Fruit fly (Drosophila melanogaster) whole organism, embryonic: ENCODE data around the gene CG6415.

ENCODE experiments used
- ATbp ChIP-seq: fragments of 200-800 bp; sonication (Bioruptor generic); optimal IDR thresholded peaks from 2 replicates; lab custom pipeline; 2017; ENCODE audit warnings: missing biosample characterization, mild to moderate bottlenecking, missing genetic modification characterization, missing genetic modification reagents
- CG10147 ChIP-seq: fragments of 200-800 bp; sonication (Bioruptor generic); optimal IDR thresholded peaks from 2 replicates; lab custom pipeline; 2019; ENCODE audit warnings: missing biosample characterization, mild to moderate bottlenecking, missing genetic modification characterization, moderate library complexity
- CG11504 ChIP-seq: fragments of 200-800 bp; sonication (Bioruptor generic); optimal IDR thresholded peaks from 3 replicates; lab custom pipeline; 2019; ENCODE audit warnings: missing biosample characterization, mild to moderate bottlenecking, missing genetic modification characterization, moderate library complexity
- CG1602 ChIP-seq: fragments of 200-800 bp; sonication (Bioruptor generic); optimal IDR thresholded peaks from 3 replicates; lab custom pipeline; 2016; ENCODE audit warnings: missing biosample characterization, missing genetic modification characterization
- CG17361 ChIP-seq: fragments of 200-800 bp; sonication (Bioruptor generic); IDR thresholded peaks from 3 replicates; pipeline ENCODE4 v1.3.6; 2022; ENCODE audit warnings: missing biosample characterization, missing genetic modification characterization
- CG17612 ChIP-seq: fragments of 200-800 bp; sonication (Bioruptor generic); IDR thresholded peaks from 2 replicates; pipeline ENCODE4 v1.3.6; 2022; ENCODE audit warnings: missing biosample characterization, missing genetic modification characterization
- CG2678 ChIP-seq: fragments of 200-800 bp; sonication (Bioruptor generic); optimal IDR thresholded peaks from 3 replicates; lab custom pipeline; 2019; ENCODE audit warnings: missing biosample characterization, mild to moderate bottlenecking, missing genetic modification characterization, moderate library complexity
- CG30403 ChIP-seq: fragments of 200-800 bp; sonication (Bioruptor generic); optimal IDR thresholded peaks from 3 replicates; lab custom pipeline; 2016; ENCODE audit warnings: missing biosample characterization, missing genetic modification characterization
- CG31365 ChIP-seq: fragments of 200-800 bp; sonication (Bioruptor generic); optimal IDR thresholded peaks from 2 replicates; lab custom pipeline; 2018; ENCODE audit warnings: missing biosample characterization, mild to moderate bottlenecking, missing genetic modification characterization
- CG32532 ChIP-seq: fragments of 200-800 bp; sonication (Bioruptor generic); IDR thresholded peaks from 2 replicates; pipeline ENCODE4 v1.3.6; 2022; ENCODE audit warnings: missing biosample characterization, missing genetic modification characterization
- CG3726 ChIP-seq: fragments of 200-800 bp; sonication (Bioruptor generic); IDR thresholded peaks from 3 replicates; pipeline ENCODE4, ENCODE4 v1.3.6; 2022; ENCODE audit warnings: missing biosample characterization, missing genetic modification characterization
- CG5180 ChIP-seq: fragments of 200-800 bp; sonication (Bioruptor generic); optimal IDR thresholded peaks from 3 replicates; lab custom pipeline; 2017; ENCODE audit warnings: missing biosample characterization, missing genetic modification characterization, mild to moderate bottlenecking, moderate library complexity, missing genetic modification reagents
- CG6791 ChIP-seq: fragments of 200-800 bp; sonication (Bioruptor generic); IDR thresholded peaks from 3 replicates; pipeline ENCODE4 v1.3.6; 2022; ENCODE audit warnings: missing biosample characterization, missing genetic modification characterization; ENCODE audit not compliant: partially characterized antibody
- CG7357 ChIP-seq: fragments of 200-800 bp; sonication (Bioruptor generic); IDR thresholded peaks from 3 replicates; pipeline ENCODE4 v1.3.6; 2022; ENCODE audit warnings: missing biosample characterization, missing genetic modification characterization
- CG8944 ChIP-seq: fragments of 200-800 bp; sonication (Bioruptor generic); optimal IDR thresholded peaks from 3 replicates; lab custom pipeline; 2016; ENCODE audit warnings: missing biosample characterization, missing genetic modification characterization
- CTCF ChIP-seq: fragments of 200-800 bp; sonication (Bioruptor generic); optimal IDR thresholded peaks from 2 replicates; lab custom pipeline; 2017; ENCODE audit warnings: missing biosample characterization, mild to moderate bottlenecking, missing genetic modification characterization, moderate library complexity
- Dip3 ChIP-seq: fragments of 200-800 bp; sonication (Bioruptor generic); optimal IDR thresholded peaks from 3 replicates; lab custom pipeline; 2016; ENCODE audit warnings: missing biosample characterization, missing genetic modification characterization
- Doc3 ChIP-seq: fragments of 200-800 bp; sonication (Bioruptor generic); IDR thresholded peaks from 3 replicates; pipeline ENCODE4 v1.3.6; 2022; ENCODE audit warnings: missing biosample characterization, missing genetic modification characterization; ENCODE audit not compliant: partially characterized antibody
- Dref ChIP-seq: fragments of 200-800 bp; sonication (Bioruptor generic); IDR thresholded peaks from 2 replicates; pipeline ENCODE4 v1.3.6; 2022; ENCODE audit warnings: missing biosample characterization, missing genetic modification characterization
- Ets65A ChIP-seq: fragments of 200-800 bp; sonication (Bioruptor generic); peaks from one replicate; lab custom pipeline; 2016; ENCODE audit warnings: missing biosample characterization, missing genetic modification characterization
- Hmx ChIP-seq: fragments of 200-800 bp; sonication (Bioruptor generic); optimal IDR thresholded peaks from 2 replicates; lab custom pipeline; 2016; ENCODE audit warnings: missing biosample characterization, missing genetic modification characterization
- Hr39 ChIP-seq: fragments of >200 bp; optimal IDR thresholded peaks from 2 replicates; lab custom pipeline; 2017
- Side ChIP-seq: fragments of 200-800 bp; sonication (Bioruptor generic); optimal IDR thresholded peaks from 2 replicates; lab custom pipeline; 2016; ENCODE audit warnings: missing biosample characterization, missing genetic modification characterization
- Sry-δ ChIP-seq: fragments of 200-800 bp; sonication (Bioruptor generic); optimal IDR thresholded peaks from 2 replicates; lab custom pipeline; 2016; ENCODE audit warnings: missing biosample characterization, missing genetic modification characterization
- ab ChIP-seq: fragments of 200-800 bp; sonication (Bioruptor generic); optimal IDR thresholded peaks from 2 replicates; lab custom pipeline; 2016; ENCODE audit warnings: missing biosample characterization, missing genetic modification characterization
- al ChIP-seq: fragments of 200-800 bp; sonication (Bioruptor generic); IDR thresholded peaks from 2 replicates; pipeline ENCODE4 v1.3.6; 2022; ENCODE audit warnings: missing biosample characterization, missing genetic modification characterization
- bcd ChIP-seq: fragments of 200-800 bp; sonication (Bioruptor generic); optimal IDR thresholded peaks from 2 replicates; lab custom pipeline; 2017; ENCODE audit warnings: missing biosample characterization, mild to moderate bottlenecking, missing genetic modification characterization
- br ChIP-seq: fragments of >200 bp; optimal IDR thresholded peaks from 2 replicates; lab custom pipeline; 2017
- crol ChIP-seq: fragments of 200-800 bp; sonication (Bioruptor generic); IDR thresholded peaks from 2 replicates; pipeline ENCODE4 v1.3.6; 2022; ENCODE audit warnings: missing biosample characterization, missing genetic modification characterization
- emc ChIP-seq: fragments of 200-800 bp; sonication (Bioruptor generic); optimal IDR thresholded peaks from 2 replicates; lab custom pipeline; 2016; ENCODE audit warnings: missing biosample characterization, missing genetic modification characterization
- h ChIP-seq: fragments of >200 bp; optimal IDR thresholded peaks from 2 replicates; lab custom pipeline; 2017
- hb ChIP-seq: fragments of 200-800 bp; sonication (Bioruptor generic); IDR thresholded peaks from 3 replicates; pipeline ENCODE4 v1.3.6; 2022; ENCODE audit warnings: missing biosample characterization, missing genetic modification characterization; ENCODE audit not compliant: partially characterized antibody
- kay ChIP-seq: fragments of 200-800 bp; sonication (Bioruptor generic); optimal IDR thresholded peaks from 2 replicates; lab custom pipeline; 2016; ENCODE audit warnings: missing biosample characterization, missing genetic modification characterization
- ken ChIP-seq: fragments of 200-800 bp; sonication (Bioruptor generic); IDR thresholded peaks from 3 replicates; pipeline ENCODE4 v1.3.6; 2022; ENCODE audit warnings: missing biosample characterization, missing genetic modification characterization
- lmd ChIP-seq: fragments of 200-800 bp; sonication (Bioruptor generic); IDR thresholded peaks from 2 replicates; pipeline ENCODE4 v1.3.6; 2022; ENCODE audit warnings: missing biosample characterization, missing genetic modification characterization
- lov ChIP-seq, 2 experiments: fragments of 200-800 bp in 1 of 2; fragments of >200 bp in 1 of 2; sonication (Bioruptor generic) in 1 of 2; IDR thresholded peaks in 1 of 2; optimal IDR thresholded peaks in 1 of 2; 2 replicates in 1 of 2; 3 replicates in 1 of 2; pipeline versions ENCODE4 v1.3.6 to Lab custom; 2017 to 2022; ENCODE audit warnings: missing biosample characterization in 1 of 2, missing genetic modification characterization in 1 of 2
- stwl ChIP-seq: fragments of 200-800 bp; sonication (Bioruptor generic); optimal IDR thresholded peaks from 3 replicates; lab custom pipeline; 2018; ENCODE audit warnings: missing biosample characterization, mild to moderate bottlenecking, missing genetic modification characterization, moderate library complexity
- wek ChIP-seq: fragments of 200-800 bp; sonication (Bioruptor generic); optimal IDR thresholded peaks from 3 replicates; lab custom pipeline; 2018; ENCODE audit warnings: missing biosample characterization, mild to moderate bottlenecking, missing genetic modification characterization, moderate library complexity
- z ChIP-seq: fragments of 200-800 bp; sonication (Bioruptor generic); IDR thresholded peaks from 3 replicates; pipeline ENCODE4 v1.3.6; 2022; ENCODE audit warnings: missing biosample characterization, missing genetic modification characterization

CG6415 gene

DNA sequence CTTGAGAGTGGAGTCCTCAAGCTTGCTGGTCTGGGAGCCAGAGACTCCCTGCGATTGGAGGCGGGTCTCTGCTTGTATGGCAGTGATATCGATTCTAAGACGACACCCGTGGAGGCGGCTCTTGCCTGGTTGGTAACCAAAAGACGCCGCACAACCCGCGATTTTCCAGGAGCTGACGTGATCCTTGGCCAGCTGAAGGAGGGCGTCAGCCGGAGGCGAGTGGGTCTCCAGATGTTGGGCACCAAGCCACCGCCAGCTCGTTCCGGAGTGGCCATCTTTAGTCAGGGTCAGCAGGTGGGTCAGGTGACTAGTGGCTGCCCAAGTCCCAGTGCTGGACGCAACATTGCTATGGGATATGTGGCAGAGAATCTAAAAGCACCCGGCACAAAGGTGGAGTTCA lies 1.0 kb downstream of the CG6415 start:
- TF ChIP-seq Ets65A (GFP tag; lab: Kevin White, UChicago) = peak; percentile 90
- no peak for TF ChIP-seq z (GFP tag; lab: Robert Waterston, UW)
- TF ChIP-seq CG10147 = no peak
- TF ChIP-seq CG8944 (GFP tag; lab: Kevin White, UChicago) = no peak

DNA sequence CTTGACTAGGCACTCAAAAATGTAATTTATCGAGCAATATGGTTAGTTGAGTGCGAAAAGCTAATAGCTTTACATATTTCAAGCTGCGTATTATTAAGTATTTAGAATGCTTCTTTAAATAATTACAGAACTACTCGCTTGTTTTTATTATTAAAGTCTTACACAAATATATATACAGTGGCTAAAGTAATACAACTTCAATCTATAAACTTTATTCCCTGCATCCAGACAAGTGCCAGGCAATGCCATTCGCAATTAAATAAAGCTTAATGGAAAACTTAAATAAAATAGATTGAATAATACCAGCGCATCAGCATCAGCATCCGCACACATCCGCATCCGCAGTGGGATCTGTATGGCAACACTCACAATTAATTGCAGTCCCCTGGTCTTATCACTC lies 2.8 kb downstream of the CG6415 start:
- no peak for TF ChIP-seq CG6791 (GFP tag; lab: Robert Waterston, UW)
- TF ChIP-seq CG30403 (GFP tag; lab: Kevin White, UChicago) = no peak
- TF ChIP-seq ken (GFP tag; lab: Robert Waterston, UW) = no peak
- no peak for TF ChIP-seq bcd (GFP tag; lab: Kevin White, UChicago)
- TF ChIP-seq Ets65A (GFP tag; lab: Kevin White, UChicago) = peak; percentile 73

DNA sequence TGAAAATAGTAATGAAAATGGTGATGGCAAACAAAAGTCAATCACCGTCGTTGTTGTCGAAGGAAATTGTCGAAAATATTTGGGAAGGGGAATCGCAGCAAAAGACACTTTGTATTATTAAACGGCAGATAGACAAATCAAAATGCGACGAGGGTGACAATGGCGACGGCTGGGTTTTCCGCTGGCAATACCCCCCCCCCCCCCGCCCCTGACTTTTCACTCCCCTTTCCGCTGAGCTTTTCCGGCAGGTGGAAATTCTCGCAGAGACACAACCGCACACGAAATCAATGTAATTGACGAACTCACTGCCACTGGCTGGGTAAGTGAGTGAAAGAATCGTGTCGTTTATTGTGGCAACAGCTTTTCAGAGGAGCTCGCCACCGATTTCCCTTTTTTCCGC lies 4.7 kb downstream of the CG6415 start:
- TF ChIP-seq h (lab: Kevin White, UChicago) (no peak), Hmx (no peak), Ets65A (GFP tag; lab: Kevin White, UChicago) (peak; percentile 13), Hr39 (lab: Kevin White, UChicago) (peak; percentile 64), Dref (GFP tag; lab: Robert Waterston, UW) (no peak), lmd (GFP tag; lab: Robert Waterston, UW) (no peak), crol (GFP tag; lab: Robert Waterston, UW) (peak; percentile 67)

DNA sequence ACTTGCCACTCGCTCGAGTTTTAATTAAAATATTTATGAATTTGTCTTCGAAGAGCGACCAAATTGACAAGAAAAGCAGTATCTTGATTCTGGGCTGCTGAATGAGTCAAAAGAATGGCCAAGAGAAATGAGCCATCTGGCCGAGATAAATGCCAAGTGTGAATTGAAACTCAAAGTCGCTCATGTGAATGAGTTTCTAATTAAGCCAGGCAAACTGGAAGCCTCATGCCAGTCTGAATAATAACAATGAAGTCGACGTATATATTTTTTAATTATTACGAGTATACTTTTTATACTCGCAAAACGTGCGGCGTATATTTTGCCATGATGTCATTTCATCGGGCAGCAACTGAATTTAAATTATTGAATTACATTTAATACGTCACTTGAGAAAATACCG lies 5.9 kb downstream of the CG6415 start, which contains the start of gene Lip2:
Lip2 (minus strand) TSS at position 101 of the 400 bp plus-strand sequence.
- TF ChIP-seq Side = no peak
- no peak for TF ChIP-seq al (GFP tag; lab: Robert Waterston, UW)
- no peak for TF ChIP-seq CG32532 (GFP tag; lab: Robert Waterston, UW)
- TF ChIP-seq ab = no peak
- no peak for TF ChIP-seq CG17361 (GFP tag; lab: Robert Waterston, UW)
- TF ChIP-seq Dip3 (GFP tag; lab: Kevin White, UChicago) = no peak
- TF ChIP-seq CG3726 (GFP tag; lab: Robert Waterston, UW) = no peak
- TF ChIP-seq emc = no peak
- TF ChIP-seq bcd (GFP tag; lab: Kevin White, UChicago) = no peak
- TF ChIP-seq CG2678 = no peak
- no peak for TF ChIP-seq br
- TF ChIP-seq Doc3 (GFP tag; lab: Robert Waterston, UW) = no peak
- TF ChIP-seq lov (optimal IDR thresholded peaks at IDR 0.05; lab: Kevin White, UChicago) = no peak
- no peak for TF ChIP-seq lov (GFP tag; IDR thresholded peaks at IDR 0.05; lab: Robert Waterston, UW)

DNA sequence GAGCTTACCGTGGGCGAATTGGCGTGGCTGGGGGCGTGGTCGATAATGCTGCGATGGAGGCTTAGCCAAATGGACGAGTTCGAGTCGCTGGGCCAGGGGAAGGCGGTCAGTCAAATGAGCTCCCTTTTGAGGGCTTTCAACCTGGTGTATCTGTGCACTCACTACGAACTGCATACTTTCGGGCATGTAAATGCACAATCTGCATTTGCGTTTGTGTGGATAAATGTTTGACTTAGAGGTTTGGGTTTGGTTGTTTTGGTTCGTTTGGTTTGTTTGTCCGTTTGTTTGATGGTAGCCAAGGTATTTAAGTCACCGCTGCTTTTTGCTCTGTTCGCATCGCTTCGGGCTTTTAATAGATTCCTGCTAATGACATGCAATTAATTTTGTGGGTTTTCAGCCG lies 7.8 kb downstream of the CG6415 start:
- TF ChIP-seq wek (GFP tag; lab: Kevin White, UChicago) (no peak), crol (GFP tag; lab: Robert Waterston, UW) (peak; percentile 37; the same call in 1 of the 2 replicates), CG5180 (GFP tag; lab: Kevin White, UChicago) (peak; percentile 93), lmd (GFP tag; lab: Robert Waterston, UW) (0 out of 2 replicates have a peak, but pooled peaks have one; percentile 19), hb (GFP tag; lab: Robert Waterston, UW) (0 out of 3 replicates have a peak, but pooled peaks have one; percentile 19)

DNA sequence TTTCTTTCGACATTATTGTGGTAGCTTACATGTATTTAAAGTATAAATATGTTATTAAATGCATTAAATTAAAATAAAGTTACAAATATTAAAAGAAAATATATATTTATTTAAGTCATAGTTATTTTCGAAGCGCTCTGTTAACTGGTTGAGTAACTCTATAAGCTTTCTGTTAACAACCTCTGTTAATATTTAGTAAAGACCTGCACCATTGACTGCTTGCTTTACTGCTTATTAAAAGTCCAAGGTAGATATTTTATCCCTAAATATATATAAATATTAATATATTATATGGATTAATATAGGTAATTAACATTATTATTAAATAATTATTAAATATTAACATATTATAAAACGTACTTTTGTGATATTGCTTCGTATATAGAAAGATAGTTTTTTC lies 18.1 kb downstream of the CG6415 start:
- TF ChIP-seq CTCF (GFP tag; lab: Kevin White, UChicago) (peak; percentile 17), CG31365 (tag; lab: Kevin White, UChicago) (peak; percentile 77), CG17612 (GFP tag; lab: Robert Waterston, UW) (no peak), stwl (tag; lab: Kevin White, UChicago) (peak; percentile 66), CG1602 (GFP tag; lab: Kevin White, UChicago) (no peak), kay (GFP tag; lab: Kevin White, UChicago) (no peak), CG11504 (tag; lab: Kevin White, UChicago) (peak; percentile 36), Sry-δ (GFP tag; lab: Kevin White, UChicago) (no peak), CG7357 (GFP tag; lab: Robert Waterston, UW) (no peak), ATbp (GFP tag; lab: Kevin White, UChicago) (no peak)
